Worm (Caenorhabditis elegans) whole organism, L2 larva: Measurements from ENCODE around the gene grdn-1.

Source experiments
- C34F6.9 ChIP-seq: fragments of 150-350 bp; optimal IDR thresholded peaks from 2 replicates; lab custom pipeline; 2014; ENCODE audit warnings: missing biosample characterization, missing genetic modification characterization
- aly-2 ChIP-seq: fragments of 150-350 bp; optimal IDR thresholded peaks from 2 replicates; lab custom pipeline; 2014; ENCODE audit warnings: missing biosample characterization, missing genetic modification characterization
- ama-1 ChIP-seq: fragments of 150-350 bp; optimal IDR thresholded peaks from 2 replicates; lab custom pipeline; 2018; ENCODE audit warnings: inconsistent platforms
- blmp-1 ChIP-seq: sonication (generic microtip); optimal IDR thresholded peaks from 2 replicates; lab custom pipeline; 2017; ENCODE audit warnings: missing genetic modification characterization, mild to moderate bottlenecking, missing compliant biosample characterization, antibody characterized with exemption, moderate library complexity; ENCODE audit not compliant: insufficient read depth
- elt-1 ChIP-seq: fragments of 150-350 bp; optimal IDR thresholded peaks from 2 replicates; lab custom pipeline; 2014; ENCODE audit warnings: missing biosample characterization, missing genetic modification characterization
- fos-1 ChIP-seq: fragments of 150-350 bp; optimal IDR thresholded peaks from 2 replicates; lab custom pipeline; 2014; ENCODE audit warnings: missing biosample characterization, missing genetic modification characterization
- lin-39 ChIP-seq: fragments of 150-350 bp; optimal IDR thresholded peaks from 2 replicates; lab custom pipeline; 2014; ENCODE audit warnings: missing biosample characterization, missing genetic modification reagents, missing genetic modification characterization
- nhr-237 ChIP-seq: fragments of 150-350 bp; optimal IDR thresholded peaks from 2 replicates; lab custom pipeline; 2014; ENCODE audit warnings: missing biosample characterization, missing genetic modification characterization
- nhr-6 ChIP-seq: fragments of 150-350 bp; optimal IDR thresholded peaks from 2 replicates; lab custom pipeline; 2014; ENCODE audit warnings: missing biosample characterization, missing genetic modification characterization
- sem-4 ChIP-seq: fragments of 150-350 bp; optimal IDR thresholded peaks from 2 replicates; lab custom pipeline; 2014; ENCODE audit warnings: missing biosample characterization, missing genetic modification reagents, missing genetic modification characterization
- unc-62 ChIP-seq: fragments of 150-350 bp; optimal IDR thresholded peaks from 2 replicates; lab custom pipeline; 2014; ENCODE audit warnings: missing biosample characterization, missing genetic modification reagents, missing genetic modification characterization

DNA sequence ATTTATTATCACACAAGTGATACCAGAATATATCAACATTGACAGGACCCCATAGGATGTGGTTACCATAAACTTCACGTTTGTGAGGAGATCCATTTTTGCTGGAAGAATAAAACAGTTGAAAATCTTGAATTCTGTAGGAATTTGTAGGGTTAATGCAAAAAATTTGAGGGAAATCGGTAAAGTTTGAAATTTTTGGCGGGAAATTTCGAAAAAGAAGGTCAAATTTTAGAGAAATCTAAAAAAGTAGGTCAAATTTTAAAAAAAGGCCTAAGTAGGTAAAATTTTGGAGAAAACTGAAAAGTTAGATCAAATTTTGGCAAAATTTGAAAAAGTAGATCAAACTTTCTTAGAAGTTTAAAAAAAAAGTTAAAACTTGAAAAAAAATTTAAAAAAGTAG is 27.8 kb upstream of the grdn-1 start, which contains the start of gene srg-34:
- TF ChIP-seq nhr-237 (no peak), C34F6.9 (tag; lab: Kevin White, UChicago) (no peak), blmp-1 (tag; lab: Kevin White, UChicago) (no peak), lin-39 (tag; lab: Kevin White, UChicago) (no peak), sem-4 (tag; lab: Kevin White, UChicago) (no peak), ama-1 (lab: Kevin White, UChicago) (no peak), elt-1 (tag; lab: Kevin White, UChicago) (no peak), unc-62 (GFP tag; lab: Kevin White, UChicago) (no peak), aly-2 (tag; lab: Kevin White, UChicago) (no peak), fos-1 (tag; lab: Kevin White, UChicago) (no peak), nhr-6 (tag; lab: Kevin White, UChicago) (no peak)
